Fruit fly (Drosophila melanogaster): Measurements from ENCODE around the gene Fkbp39.

Fkbp39 gene

DNA sequence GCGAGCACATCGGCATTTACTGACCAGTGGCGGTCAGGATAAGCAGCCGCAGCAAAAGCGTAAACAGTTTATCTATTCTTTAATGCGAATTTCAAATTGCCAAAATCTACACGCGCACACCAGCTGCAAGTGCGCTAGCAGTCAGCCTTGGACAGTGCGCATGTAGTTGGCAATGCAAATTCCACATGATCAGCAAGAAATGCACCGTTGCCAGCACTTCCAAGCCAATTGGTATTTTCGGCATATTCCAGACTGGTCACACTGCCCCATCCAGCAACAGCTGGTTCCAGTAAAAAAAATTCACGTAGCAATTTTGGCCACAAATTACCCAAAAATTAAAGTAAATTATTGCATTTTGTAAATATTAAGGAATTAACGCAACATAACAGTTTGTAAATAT lies 45.2 kb downstream of the Fkbp39 start (continued):
- TF ChIP-seq ap (GFP tag; IDR thresholded peaks at IDR 0.05) (no peak), fd96Cb (tag; optimal IDR thresholded peaks at IDR 0.05) (no peak), CG7556 (GFP tag; optimal IDR thresholded peaks at IDR 0.05) (no peak), NC2β (GFP tag; optimal IDR thresholded peaks at IDR 0.05) (no peak), CG6254 (GFP tag; optimal IDR thresholded peaks at IDR 0.05) (no peak), btn (GFP tag; optimal IDR thresholded peaks at IDR 0.05) (no peak), H2.0 (GFP tag; IDR thresholded peaks at IDR 0.05) (no peak), Med (GFP tag) (peak; percentile 86), CG8765 (GFP tag; IDR thresholded peaks at IDR 0.05) (no peak), CG12744 (GFP tag; optimal IDR thresholded peaks at IDR 0.05) (no peak), Neu2 (GFP tag; optimal IDR thresholded peaks at IDR 0.05; ENCODE audit: borderline replicate concordance) (no peak), Hmx (GFP tag; optimal IDR thresholded peaks at IDR 0.05) (no peak), CG5180 (GFP tag; optimal IDR thresholded peaks at IDR 0.05) (no peak), mam (GFP tag; optimal IDR thresholded peaks at IDR 0.05) (peak; percentile 28), Hsf (GFP tag; optimal IDR thresholded peaks at IDR 0.05) (peak; percentile 24), twi (tag; optimal IDR thresholded peaks at IDR 0.05) (peak; percentile 33), aop (GFP tag; IDR thresholded peaks at IDR 0.05) (no peak), MBD-R2 (GFP tag; IDR thresholded peaks at IDR 0.05) (no peak), CoRest (tag; optimal IDR thresholded peaks at IDR 0.05) (peak; percentile 43), prd (optimal IDR thresholded peaks at IDR 0.05) (no peak), prd (GFP tag; IDR thresholded peaks at IDR 0.05) (no peak), CG8924 (tag; optimal IDR thresholded peaks at IDR 0.05) (peak; percentile 37), CG7928 (GFP tag; optimal IDR thresholded peaks at IDR 0.05) (peak; percentile 18), CG10267 (tag; optimal IDR thresholded peaks at IDR 0.05) (peak; percentile 54), cg (GFP tag; optimal IDR thresholded peaks at IDR 0.05) (peak; percentile 13), CG2678 (tag; optimal IDR thresholded peaks at IDR 0.05) (no peak), Sin3A (optimal IDR thresholded peaks at IDR 0.05) (peak; percentile 96), bigmax (GFP tag; optimal IDR thresholded peaks at IDR 0.05) (no peak), CG18262 (tag; optimal IDR thresholded peaks at IDR 0.05) (no peak), Dad (GFP tag; optimal IDR thresholded peaks at IDR 0.05) (peak; percentile 6), CG14710 (tag; optimal IDR thresholded peaks at IDR 0.05) (peak; percentile 70), CG1792 (GFP tag; optimal IDR thresholded peaks at IDR 0.05) (peak; percentile 4), grn (GFP tag; optimal IDR thresholded peaks at IDR 0.05) (no peak), tup (GFP tag; optimal IDR thresholded peaks at IDR 0.05) (no peak), CG4282 (GFP tag; optimal IDR thresholded peaks at IDR 0.05) (peak; percentile 46), pfk (GFP tag; optimal IDR thresholded peaks at IDR 0.05) (no peak), en (GFP tag; optimal IDR thresholded peaks at IDR 0.05) (no peak), sisA (GFP tag; IDR thresholded peaks at IDR 0.05) (no peak), D (optimal IDR thresholded peaks at IDR 0.05) (no peak), D (GFP tag; optimal IDR thresholded peaks at IDR 0.05) (no peak), inv (GFP tag; IDR thresholded peaks at IDR 0.05; ENCODE audit: partially characterized antibody) (no peak), Mrtf (GFP tag; IDR thresholded peaks at IDR 0.05) (no peak), CG11696 (GFP tag; IDR thresholded peaks at IDR 0.05) (no peak), CG42726 (GFP tag; IDR thresholded peaks at IDR 0.05; ENCODE audit: partially characterized antibody) (no peak), CG13287 (GFP tag; IDR thresholded peaks at IDR 0.05; ENCODE audit: partially characterized antibody) (no peak), Rx (GFP tag; IDR thresholded peaks at IDR 0.05) (no peak), ftz-f1 (GFP tag; optimal IDR thresholded peaks at IDR 0.05) (peak; percentile 41), Oli (tag; optimal IDR thresholded peaks at IDR 0.05) (no peak), dmrt11E (tag; optimal IDR thresholded peaks at IDR 0.05) (peak; percentile 11), Kr (GFP tag; optimal IDR thresholded peaks at IDR 0.05) (no peak), CG11398 (GFP tag; optimal IDR thresholded peaks at IDR 0.05) (no peak), scrt (GFP tag; optimal IDR thresholded peaks at IDR 0.05) (peak; percentile 85), CG17612 (GFP tag; IDR thresholded peaks at IDR 0.05) (no peak)

All from whole organism, embryonic.